Fruit fly (Drosophila melanogaster): ENCODE measurements around the gene Ubc2.

Gene Ubc2

DNA sequence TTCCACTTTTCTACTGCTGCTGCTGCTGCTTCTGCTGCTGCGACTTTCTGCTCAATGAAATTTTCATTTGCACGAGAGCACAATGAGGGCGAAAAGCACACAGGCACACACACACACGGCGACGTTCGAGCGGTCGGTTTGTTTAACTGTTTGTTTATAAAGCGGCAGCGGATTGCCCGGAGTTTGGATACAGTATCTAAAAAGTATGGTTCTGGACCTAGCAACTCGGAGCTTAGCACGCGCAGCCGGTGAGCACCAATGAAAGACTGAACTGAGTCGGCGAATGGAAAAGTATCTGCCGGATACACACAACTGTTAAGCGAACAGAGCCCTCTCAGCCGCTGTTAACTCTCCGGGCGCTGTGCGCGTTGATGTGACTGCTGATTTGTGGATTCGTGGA lies 11.8 kb downstream of the Ubc2 start, which contains the start of gene CG17124 (continued):
- TF ChIP-seq Atf3 (GFP tag; optimal IDR thresholded peaks at IDR 0.05): no peak
- TF ChIP-seq CG4424 (GFP tag; optimal IDR thresholded peaks at IDR 0.05): no peak
- TF ChIP-seq tio (GFP tag; optimal IDR thresholded peaks at IDR 0.05): no peak
- TF ChIP-seq ac (GFP tag; optimal IDR thresholded peaks at IDR 0.05): no peak
- TF ChIP-seq CG7963 (GFP tag; IDR thresholded peaks at IDR 0.05; ENCODE audit: partially characterized antibody): 0 out of 3 replicates have a peak, but pooled peaks have one; percentile 17
- peak; percentile 19 for TF ChIP-seq Hand (GFP tag; optimal IDR thresholded peaks at IDR 0.05)
- no peak for TF ChIP-seq mam (GFP tag; optimal IDR thresholded peaks at IDR 0.05)
- peak; percentile 71; the same call in 1 of the 2 replicates for TF ChIP-seq vvl (GFP tag; IDR thresholded peaks at IDR 0.05)
- TF ChIP-seq Bteb2 (GFP tag; optimal IDR thresholded peaks at IDR 0.05): no peak
- peak; percentile 44 for TF ChIP-seq oc (tag; optimal IDR thresholded peaks at IDR 0.05)
- no peak for TF ChIP-seq CG10267 (tag; optimal IDR thresholded peaks at IDR 0.05)
- TF ChIP-seq danr (GFP tag; IDR thresholded peaks at IDR 0.05): no peak
- TF ChIP-seq CG6254 (GFP tag; optimal IDR thresholded peaks at IDR 0.05): no peak
- TF ChIP-seq Usf (GFP tag; optimal IDR thresholded peaks at IDR 0.05): no peak
- TF ChIP-seq fu2 (GFP tag; optimal IDR thresholded peaks at IDR 0.05): no peak
- TF ChIP-seq chm (GFP tag; IDR thresholded peaks at IDR 0.05): peak; percentile 70; the same call in 1 of the 2 replicates
- TF ChIP-seq nau (GFP tag; optimal IDR thresholded peaks at IDR 0.05): peak; percentile 54
- no peak for TF ChIP-seq CG17328 (GFP tag; IDR thresholded peaks at IDR 0.05)
- TF ChIP-seq HLH3B (GFP tag; IDR thresholded peaks at IDR 0.05): no peak; the same call in 1 of the 2 replicates
- TF ChIP-seq Xrp1 (GFP tag; IDR thresholded peaks at IDR 0.05): 0 out of 2 replicates have a peak, but pooled peaks have one; percentile 13
- TF ChIP-seq psq (GFP tag; optimal IDR thresholded peaks at IDR 0.05): no peak
- TF ChIP-seq slp2 (GFP tag; optimal IDR thresholded peaks at IDR 0.05): no peak
- peak; percentile 39; the same call in 1 of the 2 replicates for TF ChIP-seq ranshi (GFP tag; IDR thresholded peaks at IDR 0.05)
- no peak for TF ChIP-seq pho (GFP tag; optimal IDR thresholded peaks at IDR 0.05)
- no peak for TF ChIP-seq CG31365 (tag; optimal IDR thresholded peaks at IDR 0.05)
- peak; percentile 40; the same call in 1 of the 2 replicates for TF ChIP-seq amos (GFP tag; IDR thresholded peaks at IDR 0.05; ENCODE audit: partially characterized antibody)
- TF ChIP-seq CG8290 (GFP tag; optimal IDR thresholded peaks at IDR 0.05): no peak
- TF ChIP-seq CG8290 (tag; optimal IDR thresholded peaks at IDR 0.05): peak in 1 of 2 experiments; percentile 76
- TF ChIP-seq jigr1 (GFP tag; IDR thresholded peaks at IDR 0.05): no peak
- TF ChIP-seq CG32532 (GFP tag; IDR thresholded peaks at IDR 0.05): peak; percentile 34; the same call in 1 of the 2 replicates
- peak; percentile 1 for TF ChIP-seq CG33557 (GFP tag; optimal IDR thresholded peaks at IDR 0.05)
- TF ChIP-seq CG7556 (GFP tag; optimal IDR thresholded peaks at IDR 0.05): no peak
- peak; percentile 2 for TF ChIP-seq CG1603 (tag; optimal IDR thresholded peaks at IDR 0.05)
- no peak for TF ChIP-seq Chrac-16 (GFP tag; optimal IDR thresholded peaks at IDR 0.05)
- peak; percentile 13 for TF ChIP-seq CG4707 (GFP tag; optimal IDR thresholded peaks at IDR 0.05)
- peak; percentile 23 for TF ChIP-seq grau (tag; optimal IDR thresholded peaks at IDR 0.05)
- no peak for TF ChIP-seq CG8359 (GFP tag; optimal IDR thresholded peaks at IDR 0.05; ENCODE audit: borderline replicate concordance)
- no peak for TF ChIP-seq CG4360 (GFP tag; IDR thresholded peaks at IDR 0.05)
- no peak for TF ChIP-seq CG8089 (GFP tag; optimal IDR thresholded peaks at IDR 0.05)
- TF ChIP-seq gem (tag; optimal IDR thresholded peaks at IDR 0.05): no peak
- TF ChIP-seq p53 (GFP tag; optimal IDR thresholded peaks at IDR 0.05): no peak
- TF ChIP-seq Optix (GFP tag; IDR thresholded peaks at IDR 0.05): no peak; the same call in 2 of the 3 replicates
- peak; percentile 10 for TF ChIP-seq Fer3 (tag; optimal IDR thresholded peaks at IDR 0.05)
- no peak for TF ChIP-seq CG11560 (tag; IDR thresholded peaks at IDR 0.05)
- TF ChIP-seq CG1529 (GFP tag; optimal IDR thresholded peaks at IDR 0.05): peak; percentile 7
- TF ChIP-seq CG12299 (tag; optimal IDR thresholded peaks at IDR 0.05): peak; percentile 76
- peak; percentile 33; the same call in 1 of the 2 replicates for TF ChIP-seq Scr (GFP tag; IDR thresholded peaks at IDR 0.05; ENCODE audit: partially characterized antibody)
- TF ChIP-seq Asciz (GFP tag; optimal IDR thresholded peaks at IDR 0.05): peak; percentile 22
- no peak for TF ChIP-seq Spps (tag; optimal IDR thresholded peaks at IDR 0.05)
- TF ChIP-seq ATbp (GFP tag; optimal IDR thresholded peaks at IDR 0.05): peak; percentile 14
- TF ChIP-seq Mes4 (GFP tag; optimal IDR thresholded peaks at IDR 0.05): no peak

Measured in whole organism, embryonic.